Worm (Caenorhabditis elegans): ENCODE data around the gene C28A5.6.

DNA sequence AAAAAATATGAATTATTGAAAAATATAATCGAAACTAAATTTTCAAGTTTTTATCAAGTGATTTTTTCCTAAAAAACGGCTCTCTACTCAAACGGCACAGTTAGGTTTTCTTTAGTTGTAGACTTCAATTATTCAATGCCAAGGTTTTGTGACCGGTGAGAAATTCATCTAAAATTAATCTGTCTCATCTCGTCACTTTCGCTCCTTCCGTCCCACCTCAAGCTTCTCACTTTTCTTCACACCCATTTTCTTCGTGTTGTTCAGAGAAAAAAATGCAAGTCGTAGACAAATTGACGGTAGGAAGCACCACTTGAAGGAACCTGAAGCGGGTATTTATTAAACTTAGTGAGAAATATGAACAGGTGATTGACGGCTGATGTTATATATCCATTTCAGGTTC is 38.0 kb downstream of the C28A5.6 start:
- no peak for TF ChIP-seq klf-2 (GFP tag; conservative IDR thresholded peaks at IDR 0.05)
- TF ChIP-seq ztf-23 (GFP tag; IDR thresholded peaks at IDR 0.05): no peak
- TF ChIP-seq flt-1 (GFP tag; IDR thresholded peaks at IDR 0.05): no peak
- TF ChIP-seq ztf-29 (GFP tag; IDR thresholded peaks at IDR 0.05): no peak

Measured in whole organism, midembryonic.